Fruit fly (Drosophila melanogaster) whole organism, embryonic: Measurements from ENCODE around the gene CG13931.
A peak's percentile ranks its signal among the peaks of the same experiment; 100 is the strongest.

Source experiments
- ATbp ChIP-seq: fragments of 200-800 bp; sonication (Bioruptor generic); optimal IDR thresholded peaks from 2 replicates; lab custom pipeline; 2017; ENCODE audit warnings: missing biosample characterization, mild to moderate bottlenecking, missing genetic modification characterization, missing genetic modification reagents
- Adf1 ChIP-seq: fragments of 200-800 bp; sonication (Bioruptor generic); IDR thresholded peaks from 2 replicates; pipeline ENCODE4 v1.3.6; 2022; ENCODE audit warnings: missing biosample characterization, missing genetic modification characterization
- Atf-2 ChIP-seq: fragments of 200-800 bp; sonication (Bioruptor generic); optimal IDR thresholded peaks from 2 replicates; lab custom pipeline; 2016; ENCODE audit warnings: missing biosample characterization, missing genetic modification characterization
- Atf6 ChIP-seq: fragments of 200-800 bp; sonication (Bioruptor generic); IDR thresholded peaks from 2 replicates; pipeline ENCODE4 v1.3.6; 2022; ENCODE audit warnings: missing biosample characterization, missing genetic modification characterization
- C15 ChIP-seq: fragments of 200-800 bp; sonication (Bioruptor generic); IDR thresholded peaks from 3 replicates; pipeline ENCODE4 v1.3.6; 2022; ENCODE audit warnings: missing biosample characterization, missing genetic modification characterization
- CG10274 ChIP-seq: fragments of 200-800 bp; sonication (Bioruptor generic); optimal IDR thresholded peaks from 3 replicates; lab custom pipeline; 2017; ENCODE audit warnings: missing biosample characterization, mild to moderate bottlenecking, missing genetic modification characterization
- CG10543 ChIP-seq: fragments of 200-800 bp; sonication (Bioruptor generic); optimal IDR thresholded peaks from 3 replicates; lab custom pipeline; 2017; ENCODE audit warnings: missing biosample characterization, mild to moderate bottlenecking, missing genetic modification characterization, moderate library complexity
- CG11695 ChIP-seq: fragments of 200-800 bp; sonication (Bioruptor generic); IDR thresholded peaks from 3 replicates; pipeline ENCODE4 v1.3.6; 2022; ENCODE audit warnings: missing biosample characterization, missing genetic modification characterization
- CG12219 ChIP-seq: fragments of 200-800 bp; sonication (Bioruptor generic); optimal IDR thresholded peaks from 3 replicates; lab custom pipeline; 2018; ENCODE audit warnings: missing biosample characterization, mild to moderate bottlenecking, missing genetic modification characterization
- CG13123 ChIP-seq: fragments of 200-800 bp; sonication (Bioruptor generic); optimal IDR thresholded peaks from 2 replicates; lab custom pipeline; 2016; ENCODE audit warnings: missing biosample characterization, missing genetic modification characterization
- CG13624 ChIP-seq: fragments of 200-800 bp; sonication (Bioruptor generic); optimal IDR thresholded peaks from 2 replicates; lab custom pipeline; 2016; ENCODE audit warnings: missing biosample characterization, missing genetic modification characterization
- CG15269 ChIP-seq: fragments of 200-800 bp; sonication (Bioruptor generic); optimal IDR thresholded peaks from 2 replicates; lab custom pipeline; 2018; ENCODE audit warnings: missing biosample characterization, mild to moderate bottlenecking, missing genetic modification characterization, moderate library complexity
- CG15696 ChIP-seq: fragments of 200-800 bp; sonication (Bioruptor generic); optimal IDR thresholded peaks from 2 replicates; lab custom pipeline; 2019; ENCODE audit warnings: missing biosample characterization, mild to moderate bottlenecking, missing genetic modification characterization, moderate library complexity
- CG17186 ChIP-seq: fragments of 200-800 bp; sonication (Bioruptor generic); optimal IDR thresholded peaks from 3 replicates; lab custom pipeline; 2017; ENCODE audit warnings: missing biosample characterization, missing genetic modification reagents, missing genetic modification characterization
- CG2199 ChIP-seq: fragments of 200-800 bp; sonication (Bioruptor generic); IDR thresholded peaks from 3 replicates; pipeline ENCODE4 v1.3.6; 2022; ENCODE audit warnings: missing biosample characterization, missing genetic modification characterization
- CG2678 ChIP-seq: fragments of 200-800 bp; sonication (Bioruptor generic); optimal IDR thresholded peaks from 3 replicates; lab custom pipeline; 2019; ENCODE audit warnings: missing biosample characterization, mild to moderate bottlenecking, missing genetic modification characterization, moderate library complexity
- CG31224 ChIP-seq: fragments of 200-800 bp; sonication (Bioruptor generic); IDR thresholded peaks from 2 replicates; pipeline ENCODE4 v1.3.6; 2022; ENCODE audit warnings: missing biosample characterization, missing genetic modification characterization
- CG6689 ChIP-seq: fragments of 200-800 bp; sonication (Bioruptor generic); IDR thresholded peaks from 2 replicates; pipeline ENCODE4 v1.3.6; 2022; ENCODE audit warnings: missing biosample characterization, missing genetic modification characterization
- CG8478 ChIP-seq: fragments of >200 bp; optimal IDR thresholded peaks from 2 replicates; lab custom pipeline; 2018
- CG9215 ChIP-seq: fragments of 200-800 bp; sonication (Bioruptor generic); IDR thresholded peaks from 2 replicates; pipeline ENCODE4 v1.3.6; 2022; ENCODE audit warnings: missing biosample characterization, missing genetic modification characterization
- CG9437 ChIP-seq: fragments of 200-800 bp; sonication (Bioruptor generic); optimal IDR thresholded peaks from 2 replicates; lab custom pipeline; 2018; ENCODE audit warnings: missing biosample characterization, mild to moderate bottlenecking, missing genetic modification characterization
- Eip74EF ChIP-seq, 2 experiments: fragments of 200-800 bp in 1 of 2; fragments of >200 bp in 1 of 2; sonication (Bioruptor generic) in 1 of 2; optimal IDR thresholded peaks; 2 replicates each; lab custom pipeline; 2017 to 2019; ENCODE audit warnings: missing biosample characterization in 2 of 2, missing genetic modification characterization in 2 of 2, mild to moderate bottlenecking in 1 of 2, moderate library complexity in 1 of 2
- HHEX ChIP-seq: fragments of 200-800 bp; sonication (Bioruptor generic); optimal IDR thresholded peaks from 3 replicates; lab custom pipeline; 2017; ENCODE audit warnings: missing biosample characterization, mild to moderate bottlenecking, missing genetic modification characterization, missing genetic modification reagents
- MESR4 ChIP-seq: fragments of 200-800 bp; sonication (Bioruptor generic); optimal IDR thresholded peaks from 2 replicates; lab custom pipeline; 2018; ENCODE audit warnings: missing biosample characterization, mild to moderate bottlenecking, missing genetic modification characterization, moderate library complexity
- Meics ChIP-seq: fragments of 200-800 bp; sonication (Bioruptor generic); optimal IDR thresholded peaks from 2 replicates; lab custom pipeline; 2017; ENCODE audit warnings: missing biosample characterization, mild to moderate bottlenecking, missing genetic modification characterization
- Nf-YB ChIP-seq: fragments of 200-800 bp; sonication (Bioruptor generic); optimal IDR thresholded peaks from 3 replicates; lab custom pipeline; 2019; ENCODE audit warnings: missing biosample characterization, mild to moderate bottlenecking, missing genetic modification characterization, moderate library complexity
- PHDP ChIP-seq: fragments of 200-800 bp; sonication (Bioruptor generic); optimal IDR thresholded peaks from 3 replicates; lab custom pipeline; 2018; ENCODE audit warnings: missing biosample characterization, mild to moderate bottlenecking, missing genetic modification characterization, moderate library complexity
- Rfx ChIP-seq: fragments of 200-800 bp; sonication (Bioruptor generic); IDR thresholded peaks from 2 replicates; pipeline ENCODE4 v1.3.6; 2022; ENCODE audit warnings: missing biosample characterization, missing genetic modification characterization
- Sox100B ChIP-seq: fragments of 200-800 bp; sonication (Bioruptor generic); optimal IDR thresholded peaks from 3 replicates; lab custom pipeline; 2018; ENCODE audit warnings: missing biosample characterization, mild to moderate bottlenecking, missing genetic modification characterization
- cato ChIP-seq: fragments of 200-800 bp; sonication (Bioruptor generic); optimal IDR thresholded peaks from 2 replicates; lab custom pipeline; 2016; ENCODE audit warnings: missing biosample characterization, missing genetic modification characterization, borderline replicate concordance
- fd3F ChIP-seq: fragments of 200-800 bp; sonication (Bioruptor generic); optimal IDR thresholded peaks from 2 replicates; lab custom pipeline; 2018; ENCODE audit warnings: missing biosample characterization, mild to moderate bottlenecking, missing genetic modification characterization, moderate library complexity
- gce ChIP-seq: fragments of 200-800 bp; sonication (Bioruptor generic); IDR thresholded peaks from 3 replicates; pipeline ENCODE4 v1.3.6; 2022; ENCODE audit warnings: missing biosample characterization, missing genetic modification characterization
- gem ChIP-seq: fragments of 200-800 bp; sonication (Bioruptor generic); optimal IDR thresholded peaks from 2 replicates; lab custom pipeline; 2019; ENCODE audit warnings: missing biosample characterization, mild to moderate bottlenecking, missing genetic modification characterization, moderate library complexity
- h ChIP-seq: fragments of >200 bp; optimal IDR thresholded peaks from 2 replicates; lab custom pipeline; 2017
- hkb ChIP-seq, 2 experiments: fragments of 200-800 bp in 1 of 2; fragments of >200 bp in 1 of 2; sonication (Bioruptor generic) in 1 of 2; IDR thresholded peaks in 1 of 2; optimal IDR thresholded peaks in 1 of 2; 2 replicates each; pipeline versions ENCODE4 v1.3.6 to Lab custom; 2017 to 2022; ENCODE audit warnings: missing biosample characterization in 1 of 2, missing genetic modification characterization in 1 of 2
- insv ChIP-seq, 2 experiments: fragments of 200-800 bp; sonication (Bioruptor generic); optimal IDR thresholded peaks; 3 replicates each; lab custom pipeline; 2016 to 2018; ENCODE audit warnings: missing biosample characterization in 2 of 2, missing genetic modification characterization in 2 of 2
- kah ChIP-seq: fragments of 200-800 bp; sonication (Bioruptor generic); optimal IDR thresholded peaks from 2 replicates; lab custom pipeline; 2018; ENCODE audit warnings: missing biosample characterization, mild to moderate bottlenecking, missing genetic modification characterization
- nerfin-1 ChIP-seq: fragments of 200-800 bp; sonication (Bioruptor generic); optimal IDR thresholded peaks from 3 replicates; lab custom pipeline; 2019; ENCODE audit warnings: missing biosample characterization, mild to moderate bottlenecking, missing genetic modification characterization, moderate library complexity
- peb ChIP-seq: fragments of 200-800 bp; sonication (Bioruptor generic); IDR thresholded peaks from 2 replicates; pipeline ENCODE4 v1.3.6; 2022; ENCODE audit warnings: missing biosample characterization, missing genetic modification characterization
- phol ChIP-seq: fragments of 200-800 bp; sonication (Bioruptor generic); optimal IDR thresholded peaks from 3 replicates; lab custom pipeline; 2018; ENCODE audit warnings: missing biosample characterization, mild to moderate bottlenecking, missing genetic modification characterization, moderate library complexity
- schlank ChIP-seq: fragments of 200-800 bp; sonication (Bioruptor generic); optimal IDR thresholded peaks from 2 replicates; lab custom pipeline; 2018; ENCODE audit warnings: missing biosample characterization, mild to moderate bottlenecking, missing genetic modification characterization
- sens ChIP-seq: fragments of 200-800 bp; sonication (Bioruptor generic); peaks from one replicate; lab custom pipeline; 2016; ENCODE audit warnings: missing biosample characterization, missing genetic modification characterization
- sima ChIP-seq: fragments of 200-800 bp; sonication (Bioruptor generic); optimal IDR thresholded peaks from 2 replicates; lab custom pipeline; 2016; ENCODE audit warnings: missing biosample characterization, missing genetic modification characterization
- sisA ChIP-seq: fragments of 200-800 bp; sonication (Bioruptor generic); IDR thresholded peaks from 2 replicates; pipeline ENCODE4 v1.3.6; 2022; ENCODE audit warnings: missing biosample characterization, missing genetic modification characterization
- so ChIP-seq: fragments of 200-800 bp; sonication (Bioruptor generic); IDR thresholded peaks from 3 replicates; pipeline ENCODE4 v1.3.6; 2022; ENCODE audit warnings: missing biosample characterization, missing genetic modification characterization
- tio ChIP-seq: fragments of 200-800 bp; sonication (Bioruptor generic); optimal IDR thresholded peaks from 2 replicates; lab custom pipeline; 2017; ENCODE audit warnings: missing biosample characterization, missing genetic modification characterization, inconsistent platforms
- tna ChIP-seq: fragments of 200-800 bp; sonication (Bioruptor generic); IDR thresholded peaks from 2 replicates; pipeline ENCODE4 v1.3.6; 2022; ENCODE audit warnings: missing biosample characterization, missing genetic modification characterization; ENCODE audit not compliant: partially characterized antibody

CG13931 gene

dm6 chr3L:1741107-1741506 lies 38.9 kb upstream of the CG13931 start (continued):
- TF ChIP-seq CG12219 (GFP tag; lab: Kevin White, UChicago) (no peak), CG9437 (GFP tag; lab: Kevin White, UChicago) (peak; percentile 15), sens (peak; percentile 53), so (GFP tag; lab: Robert Waterston, UW) (no peak), Atf-2 (GFP tag; lab: Kevin White, UChicago) (no peak), Eip74EF (GFP tag; optimal IDR thresholded peaks at IDR 0.05; lab: Kevin White, UChicago) (no peak), peb (GFP tag; lab: Robert Waterston, UW) (no peak), CG17186 (GFP tag; lab: Kevin White, UChicago) (no peak), ATbp (GFP tag; lab: Kevin White, UChicago) (no peak), gem (tag; lab: Kevin White, UChicago) (peak; percentile 47), CG15696 (no peak), Sox100B (GFP tag; lab: Kevin White, UChicago) (peak; percentile 36), CG2678 (peak; percentile 13), Rfx (GFP tag; lab: Robert Waterston, UW) (0 out of 2 replicates have a peak, but pooled peaks have one; percentile 14), CG31224 (GFP tag; lab: Robert Waterston, UW) (no peak), sisA (GFP tag; lab: Robert Waterston, UW) (0 out of 2 replicates have a peak, but pooled peaks have one; percentile 15), phol (tag; lab: Kevin White, UChicago) (peak; percentile 24), Meics (GFP tag; lab: Kevin White, UChicago) (no peak), CG6689 (GFP tag; lab: Robert Waterston, UW) (0 out of 2 replicates have a peak, but pooled peaks have one; percentile 16), gce (no peak), fd3F (peak; percentile 14), nerfin-1 (tag; lab: Kevin White, UChicago) (no peak), hkb (optimal IDR thresholded peaks at IDR 0.05; lab: Kevin White, UChicago) (no peak), hkb (GFP tag; IDR thresholded peaks at IDR 0.05; lab: Robert Waterston, UW) (0 out of 2 replicates have a peak, but pooled peaks have one; percentile 11), CG15269 (tag; lab: Kevin White, UChicago) (peak; percentile 13)

dm6 chr3L:1740129-1740975 lies 38.1 kb upstream of the CG13931 start:
- no peak for TF ChIP-seq Nf-YB (GFP tag; lab: Kevin White, UChicago)
- no peak for TF ChIP-seq CG8478 (lab: Kevin White, UChicago)
- peak; percentile 15 for TF ChIP-seq CG9437 (GFP tag; lab: Kevin White, UChicago)
- no peak for TF ChIP-seq CG10543 (GFP tag; lab: Kevin White, UChicago)
- peak; percentile 53 for TF ChIP-seq PHDP
- no peak for TF ChIP-seq MESR4 (GFP tag; lab: Kevin White, UChicago)
- no peak for TF ChIP-seq sima (GFP tag; lab: Kevin White, UChicago)
- peak; percentile 85 for TF ChIP-seq CG11695 (GFP tag; lab: Robert Waterston, UW)
- TF ChIP-seq CG9215 (GFP tag; lab: Robert Waterston, UW): peak; percentile 52; the same call in 1 of the 2 replicates
- no peak for TF ChIP-seq h
- TF ChIP-seq CG10274 (GFP tag; lab: Kevin White, UChicago): no peak
- TF ChIP-seq insv (GFP tag; optimal IDR thresholded peaks at IDR 0.05; lab: Kevin White, UChicago): no peak
- peak; percentile 27 for TF ChIP-seq cato
- peak; percentile 73 for TF ChIP-seq CG12219 (GFP tag; lab: Kevin White, UChicago)
- TF ChIP-seq HHEX: peak; percentile 37
- TF ChIP-seq CG13123 (GFP tag; lab: Kevin White, UChicago): peak; percentile 22
- no peak for TF ChIP-seq CG2199 (GFP tag; lab: Robert Waterston, UW)
- no peak for TF ChIP-seq Adf1
- TF ChIP-seq C15 (GFP tag; lab: Robert Waterston, UW): peak; percentile 42; the same call in 1 of the 3 replicates
- no peak for TF ChIP-seq kah (GFP tag; lab: Kevin White, UChicago)
- peak; percentile 78 for TF ChIP-seq Atf6 (GFP tag; lab: Robert Waterston, UW)
- peak; percentile 18 for TF ChIP-seq schlank (tag; lab: Kevin White, UChicago)
- no peak for TF ChIP-seq tio
- no peak for TF ChIP-seq tna (GFP tag; lab: Robert Waterston, UW)
- peak; percentile 79 for TF ChIP-seq CG13624 (GFP tag; lab: Kevin White, UChicago)
- peak; percentile 76 for TF ChIP-seq gem (tag; lab: Kevin White, UChicago)
